Worm (Caenorhabditis elegans) whole organism, L1 larva: Measurements from ENCODE around the gene Y69A2AR.18.

Experiments used
- C04F5.9 ChIP-seq: sonication (generic microtip); optimal IDR thresholded peaks from 2 replicates; lab custom pipeline; 2016; ENCODE audit warnings: missing genetic modification characterization, missing compliant biosample characterization
- C34B4.2 ChIP-seq: sonication (generic microtip); optimal IDR thresholded peaks from 2 replicates; lab custom pipeline; 2017; ENCODE audit warnings: mild to moderate bottlenecking, missing genetic modification characterization, missing compliant biosample characterization
- F16B12.6 ChIP-seq: fragments of 150-350 bp; optimal IDR thresholded peaks from 2 replicates; lab custom pipeline; 2014; ENCODE audit warnings: missing biosample characterization, missing genetic modification characterization
- alr-1 ChIP-seq: fragments of 200-800 bp; sonication (Bioruptor generic); optimal IDR thresholded peaks from 2 replicates; lab custom pipeline; 2018; ENCODE audit warnings: borderline replicate concordance, mild to moderate bottlenecking, missing genetic modification characterization, missing compliant biosample characterization
- aly-2 ChIP-seq: fragments of 150-350 bp; optimal IDR thresholded peaks from 2 replicates; lab custom pipeline; 2014; ENCODE audit warnings: missing biosample characterization, missing genetic modification characterization
- ama-1 ChIP-seq: fragments of 150-350 bp; optimal IDR thresholded peaks from 2 replicates; lab custom pipeline; 2014
- ceh-63 ChIP-seq: fragments of 200-800 bp; sonication (Bioruptor generic); optimal IDR thresholded peaks from 2 replicates; lab custom pipeline; 2018; ENCODE audit warnings: mild to moderate bottlenecking, missing genetic modification characterization, missing compliant biosample characterization
- ceh-8 ChIP-seq: fragments of 200-800 bp; sonication (Bioruptor generic); optimal IDR thresholded peaks from 2 replicates; lab custom pipeline; 2018; ENCODE audit warnings: mild to moderate bottlenecking, missing genetic modification characterization, moderate library complexity, missing compliant biosample characterization
- ces-1 ChIP-seq: fragments of 150-350 bp; optimal IDR thresholded peaks from 2 replicates; lab custom pipeline; 2014; ENCODE audit warnings: missing biosample characterization, missing genetic modification reagents, missing genetic modification characterization
- dpl-1 ChIP-seq, 3 experiments: fragments of 150-350 bp in 2 of 3; sonication (generic microtip) in 1 of 3; optimal IDR thresholded peaks; 2 replicates each; lab custom pipeline; 2014 to 2017; ENCODE audit warnings: missing biosample characterization in 3 of 3, missing genetic modification characterization in 3 of 3, missing genetic modification reagents in 3 of 3
- egl-27 ChIP-seq, 2 experiments: fragments of 150-350 bp in 1 of 2; sonication (generic microtip); optimal IDR thresholded peaks; 3 replicates each; lab custom pipeline; 2017 to 2018; ENCODE audit warnings: missing biosample characterization in 2 of 2, missing genetic modification characterization in 2 of 2, missing genetic modification reagents in 2 of 2
- elt-2 ChIP-seq: sonication (generic microtip); optimal IDR thresholded peaks from 2 replicates; lab custom pipeline; 2016; ENCODE audit warnings: missing genetic modification characterization, mild to moderate bottlenecking, inconsistent platforms, missing compliant biosample characterization, missing genetic modification reagents
- fkh-4 ChIP-seq: sonication (generic microtip); optimal IDR thresholded peaks from 2 replicates; lab custom pipeline; 2016; ENCODE audit warnings: missing compliant biosample characterization, missing genetic modification characterization, borderline replicate concordance
- hlh-4 ChIP-seq: sonication (generic microtip); optimal IDR thresholded peaks from 2 replicates; lab custom pipeline; 2016; ENCODE audit warnings: mild to moderate bottlenecking, missing genetic modification characterization, missing compliant biosample characterization
- irx-1 ChIP-seq: sonication (generic microtip); optimal IDR thresholded peaks from 2 replicates; lab custom pipeline; 2016; ENCODE audit warnings: missing genetic modification characterization, missing compliant biosample characterization
- jun-1 ChIP-seq: fragments of 150-350 bp; optimal IDR thresholded peaks from 2 replicates; lab custom pipeline; 2014; ENCODE audit warnings: missing biosample characterization, missing genetic modification reagents, missing genetic modification characterization
- lin-15B ChIP-seq: fragments of 150-350 bp; sonication (generic microtip); optimal IDR thresholded peaks from 3 replicates; lab custom pipeline; 2014; ENCODE audit warnings: missing biosample characterization, missing genetic modification characterization
- lir-3 ChIP-seq: sonication (generic microtip); optimal IDR thresholded peaks from 2 replicates; lab custom pipeline; 2016; ENCODE audit warnings: mild to moderate bottlenecking, missing genetic modification characterization, moderate library complexity, missing compliant biosample characterization; ENCODE audit not compliant: poor library complexity
- mdl-1 ChIP-seq, 2 experiments: fragments of 150-350 bp; optimal IDR thresholded peaks; 2 replicates each; lab custom pipeline; 2014 to 2017; ENCODE audit warnings: missing biosample characterization in 2 of 2, missing genetic modification characterization in 2 of 2, inconsistent platforms in 1 of 2
- mef-2 ChIP-seq: fragments of 150-350 bp; optimal IDR thresholded peaks from 2 replicates; lab custom pipeline; 2014; ENCODE audit warnings: missing biosample characterization, missing genetic modification characterization
- mep-1 ChIP-seq: fragments of 150-350 bp; optimal IDR thresholded peaks from 2 replicates; lab custom pipeline; 2014; ENCODE audit warnings: missing biosample characterization, missing genetic modification characterization
- nhr-47 ChIP-seq: sonication (generic microtip); optimal IDR thresholded peaks from 2 replicates; lab custom pipeline; 2016; ENCODE audit warnings: mild to moderate bottlenecking, missing genetic modification characterization, moderate library complexity, missing compliant biosample characterization
- nhr-71 ChIP-seq: sonication (generic microtip); optimal IDR thresholded peaks from 2 replicates; lab custom pipeline; 2016; ENCODE audit warnings: mild to moderate bottlenecking, missing genetic modification characterization, moderate library complexity, missing compliant biosample characterization
- nhr-84 ChIP-seq: sonication (generic microtip); optimal IDR thresholded peaks from 2 replicates; lab custom pipeline; 2017; ENCODE audit warnings: missing biosample characterization, missing genetic modification characterization
- nhr-85 ChIP-seq: sonication (generic microtip); peaks from one replicate; lab custom pipeline; 2016; ENCODE audit warnings: missing genetic modification characterization, inconsistent platforms, missing compliant biosample characterization
- pag-3 ChIP-seq: sonication (generic microtip); optimal IDR thresholded peaks from 2 replicates; lab custom pipeline; 2017; ENCODE audit warnings: missing genetic modification characterization, mild to moderate bottlenecking, missing compliant biosample characterization, antibody characterized with exemption, borderline replicate concordance; ENCODE audit not compliant: insufficient read depth
- pax-3 ChIP-seq: fragments of 200-800 bp; sonication (Bioruptor generic); optimal IDR thresholded peaks from 2 replicates; lab custom pipeline; 2018; ENCODE audit warnings: mild to moderate bottlenecking, missing genetic modification characterization, moderate library complexity, missing compliant biosample characterization
- skn-1 ChIP-seq: fragments of 150-350 bp; optimal IDR thresholded peaks from 2 replicates; lab custom pipeline; 2014; ENCODE audit warnings: missing biosample characterization, missing genetic modification characterization
- snu-23 ChIP-seq: sonication (generic microtip); optimal IDR thresholded peaks from 2 replicates; lab custom pipeline; 2016; ENCODE audit warnings: missing genetic modification characterization, missing compliant biosample characterization
- sox-4 ChIP-seq: sonication (generic microtip); optimal IDR thresholded peaks from 2 replicates; lab custom pipeline; 2016; ENCODE audit warnings: missing genetic modification characterization, missing compliant biosample characterization
- sup-37 ChIP-seq: fragments of 200-800 bp; sonication (Bioruptor generic); optimal IDR thresholded peaks from 2 replicates; lab custom pipeline; 2018; ENCODE audit warnings: mild to moderate bottlenecking, missing genetic modification characterization, missing compliant biosample characterization
- swsn-7 ChIP-seq: sonication (generic microtip); optimal IDR thresholded peaks from 2 replicates; lab custom pipeline; 2016; ENCODE audit warnings: missing genetic modification characterization, missing compliant biosample characterization
- tbx-2 ChIP-seq: sonication (generic microtip); optimal IDR thresholded peaks from 2 replicates; lab custom pipeline; 2016; ENCODE audit warnings: missing genetic modification characterization, missing compliant biosample characterization
- unc-30 ChIP-seq: sonication (generic microtip); optimal IDR thresholded peaks from 2 replicates; lab custom pipeline; 2017; ENCODE audit warnings: missing biosample characterization, missing genetic modification characterization
- unc-86 ChIP-seq: sonication (generic microtip); optimal IDR thresholded peaks from 2 replicates; lab custom pipeline; 2016; ENCODE audit warnings: missing genetic modification characterization, missing compliant biosample characterization
- unc-98 ChIP-seq: fragments of 200-800 bp; sonication (Bioruptor generic); IDR thresholded peaks from 2 replicates; pipeline ENCODE4 v1.3.6; 2022; ENCODE audit warnings: missing genetic modification characterization, missing compliant biosample characterization
- ztf-4 ChIP-seq: fragments of 150-350 bp; optimal IDR thresholded peaks from 2 replicates; lab custom pipeline; 2014; ENCODE audit warnings: missing biosample characterization, missing genetic modification characterization

Gene Y69A2AR.18

DNA sequence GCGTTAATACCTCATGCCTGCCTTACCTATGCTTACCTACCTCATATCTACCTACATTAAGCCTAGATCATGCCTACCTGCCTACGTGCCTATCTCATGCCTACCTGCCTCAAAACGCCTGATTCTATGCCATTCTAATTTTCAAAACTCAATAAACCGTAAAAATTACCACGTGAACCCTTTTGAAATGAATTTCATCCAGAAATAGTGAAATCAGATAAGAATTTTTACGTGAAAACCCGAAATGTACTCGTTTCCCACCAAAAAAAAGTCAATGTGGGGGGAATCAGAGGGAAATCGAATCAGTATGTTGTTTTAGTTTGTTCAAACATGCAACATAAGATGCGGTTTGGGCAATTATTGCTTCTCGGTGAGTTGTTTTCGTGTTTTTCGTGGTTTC is 7.0 kb upstream of the Y69A2AR.18 start, which contains the start of gene Y69A2AR.19:
Gene Y69A2AR.19 (plus strand): TSS at position 301 of the 400 bp plus-strand sequence.
- no peak for TF ChIP-seq nhr-71
- no peak for TF ChIP-seq dpl-1 (GFP tag; optimal IDR thresholded peaks at IDR 0.05; lab: Kevin White, UChicago)
- no peak for TF ChIP-seq C34B4.2
- TF ChIP-seq F16B12.6 = no peak
- TF ChIP-seq mef-2 = no peak
- TF ChIP-seq ama-1 (lab: Kevin White, UChicago) = no peak

DNA sequence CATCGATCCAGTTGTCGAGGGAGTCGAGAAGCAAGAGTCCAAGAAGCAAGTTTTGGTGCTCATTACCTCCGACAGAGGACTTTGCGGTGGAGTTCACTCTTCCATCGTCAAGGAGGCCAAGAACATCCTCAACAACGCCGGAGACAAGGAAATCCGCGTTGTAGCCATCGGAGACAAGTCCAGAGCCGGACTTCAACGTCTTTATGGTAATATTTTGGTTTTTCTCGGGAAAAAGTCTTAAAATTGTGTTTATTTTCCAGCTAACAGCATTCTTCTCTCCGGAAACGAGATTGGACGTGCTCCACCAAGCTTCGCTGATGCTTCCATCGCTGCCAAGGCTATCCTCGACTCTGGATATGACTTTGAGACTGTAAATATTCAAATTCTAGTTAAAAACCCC is 549 bp downstream of the Y69A2AR.18 start:
- no peak for TF ChIP-seq mdl-1 (tag; optimal IDR thresholded peaks at IDR 0.05; lab: Kevin White, UChicago)
- TF ChIP-seq F16B12.6 = no peak
- TF ChIP-seq ceh-8 (GFP tag; lab: Kevin White, UChicago) = peak; percentile 14
- no peak for TF ChIP-seq swsn-7 (tag; lab: Kevin White, UChicago)
- no peak for TF ChIP-seq egl-27 (tag; optimal IDR thresholded peaks at IDR 0.05; lab: Kevin White, UChicago)

DNA sequence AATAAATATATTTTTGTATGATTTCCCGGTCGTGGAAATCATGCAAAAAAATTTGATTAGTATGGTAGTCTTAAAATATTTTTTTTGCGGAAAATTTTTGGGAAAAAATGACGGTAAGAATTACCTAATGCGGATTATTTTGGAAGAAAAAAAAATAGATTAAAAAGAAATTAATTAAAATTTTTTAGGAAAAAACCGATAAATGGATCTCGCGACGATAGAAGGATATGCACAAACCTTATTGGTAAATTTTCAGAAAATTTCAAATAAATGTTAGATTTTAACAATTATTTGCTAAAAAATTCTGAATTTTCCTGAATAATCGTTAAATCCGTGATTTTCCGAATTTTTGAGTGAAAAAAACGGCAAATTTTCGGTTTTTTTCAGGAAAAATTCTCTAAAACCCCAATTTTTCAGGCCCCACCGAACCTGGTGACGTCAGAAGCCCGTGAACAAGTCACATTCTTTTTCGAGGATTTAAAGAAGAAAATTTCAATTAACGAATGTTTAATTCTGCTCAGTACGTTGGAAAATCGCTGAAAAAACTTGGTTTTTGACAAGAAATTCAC is 2.2 kb downstream of the Y69A2AR.18 start, which contains the start of gene Y69A2AR.16:
Gene Y69A2AR.16 (plus strand): TSS at position 189 of the 569 bp plus-strand sequence.
- TF ChIP-seq unc-30 (no peak), skn-1 (tag; lab: Kevin White, UChicago) (no peak), mep-1 (tag; lab: Kevin White, UChicago) (no peak), nhr-71 (no peak), sox-4 (tag; lab: Kevin White, UChicago) (no peak), pax-3 (no peak), aly-2 (no peak), fkh-4 (tag; lab: Kevin White, UChicago) (no peak), lin-15B (tag; lab: Kevin White, UChicago) (no peak), jun-1 (no peak), nhr-84 (no peak), nhr-85 (tag; lab: Kevin White, UChicago) (no peak), irx-1 (tag; lab: Kevin White, UChicago) (no peak), ztf-4 (tag; lab: Kevin White, UChicago) (no peak), mdl-1 (tag; optimal IDR thresholded peaks at IDR 0.05; lab: Kevin White, UChicago) (no peak), lir-3 (tag; lab: Kevin White, UChicago) (no peak), ceh-8 (GFP tag; lab: Kevin White, UChicago) (no peak)

DNA sequence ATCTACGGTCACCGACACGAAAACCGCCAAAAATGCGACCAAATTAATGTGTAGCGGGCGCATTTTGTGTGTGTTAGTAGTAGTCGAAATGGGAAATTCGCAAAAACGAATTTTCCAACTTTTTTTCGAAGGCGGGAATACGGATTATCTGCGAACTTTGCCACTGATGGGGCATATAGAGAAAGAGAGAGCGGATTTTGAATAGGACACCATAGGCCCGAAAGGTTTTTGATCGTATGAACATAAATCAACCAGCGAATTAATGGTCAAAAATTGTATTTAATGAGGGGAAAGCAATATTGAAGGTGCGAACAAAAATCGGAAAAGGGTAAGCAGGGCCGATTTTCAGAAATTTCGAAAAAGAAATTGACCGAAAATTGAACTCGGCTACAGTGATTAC is 12.3 kb downstream of the Y69A2AR.18 start, which contains the start of gene Y69A2AR.22:
Gene Y69A2AR.22 (minus strand): TSS at position 101 of the 400 bp plus-strand sequence.
- TF ChIP-seq hlh-4 (tag; lab: Kevin White, UChicago) (no peak), C04F5.9 (tag; lab: Kevin White, UChicago) (no peak), irx-1 (tag; lab: Kevin White, UChicago) (no peak), ces-1 (GFP tag; lab: Kevin White, UChicago) (no peak), alr-1 (tag; lab: Kevin White, UChicago) (no peak), lin-15B (tag; lab: Kevin White, UChicago) (no peak), mdl-1 (tag; optimal IDR thresholded peaks at IDR 0.05; lab: Kevin White, UChicago) (no peak)

DNA sequence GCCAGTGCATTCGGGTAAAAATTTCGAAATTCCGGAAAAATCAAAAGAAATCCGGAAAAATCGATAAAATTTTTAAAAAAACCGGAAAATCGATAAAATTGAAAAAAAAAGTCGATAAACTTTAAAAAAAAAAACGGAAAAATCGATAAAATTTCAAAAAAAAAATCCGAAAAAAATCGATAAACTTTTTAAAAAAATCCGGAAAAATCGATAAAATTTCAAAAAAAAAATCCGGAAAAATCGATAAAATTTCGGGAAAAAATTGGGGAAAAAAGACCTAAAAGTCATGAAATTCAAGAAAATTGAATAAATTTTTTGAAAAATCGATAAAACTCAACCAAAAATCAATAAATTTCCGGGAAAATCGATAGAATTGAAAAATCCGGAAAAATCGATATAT is 31.3 kb downstream of the Y69A2AR.18 start:
- TF ChIP-seq nhr-47 (tag; lab: Kevin White, UChicago) = no peak
- no peak for TF ChIP-seq skn-1 (tag; lab: Kevin White, UChicago)
- no peak for TF ChIP-seq C04F5.9 (tag; lab: Kevin White, UChicago)
- no peak for TF ChIP-seq alr-1 (tag; lab: Kevin White, UChicago)
- no peak for TF ChIP-seq ces-1 (GFP tag; lab: Kevin White, UChicago)
- no peak for TF ChIP-seq elt-2 (tag; lab: Kevin White, UChicago)
- TF ChIP-seq ceh-63 = no peak
- no peak for TF ChIP-seq unc-86 (tag; lab: Kevin White, UChicago)
- no peak for TF ChIP-seq pag-3 (tag; lab: Kevin White, UChicago)
- TF ChIP-seq unc-98 (GFP tag; lab: Robert Waterston, UW) = no peak
- no peak for TF ChIP-seq tbx-2 (tag; lab: Kevin White, UChicago)
- TF ChIP-seq snu-23 (GFP tag; lab: Kevin White, UChicago) = no peak
- TF ChIP-seq irx-1 (tag; lab: Kevin White, UChicago) = no peak
- no peak for TF ChIP-seq sup-37 (GFP tag; lab: Kevin White, UChicago)
- TF ChIP-seq, all 84 proteins: peak for 0
